Worm (Caenorhabditis elegans): ENCODE data around the gene inx-18.

- TF ChIP-seq aha-1 (tag; optimal IDR thresholded peaks at IDR 0.05) (no peak), mep-1 (tag; optimal IDR thresholded peaks at IDR 0.05) (no peak), C04F5.9 (tag; optimal IDR thresholded peaks at IDR 0.05) (no peak), nhr-77 (tag; optimal IDR thresholded peaks at IDR 0.05) (no peak), nhr-76 (tag; optimal IDR thresholded peaks at IDR 0.05) (no peak), C34B4.2 (tag; optimal IDR thresholded peaks at IDR 0.05) (no peak), ets-5 (GFP tag; IDR thresholded peaks at IDR 0.05) (no peak), nhr-47 (tag; optimal IDR thresholded peaks at IDR 0.05) (no peak), fkh-10 (GFP tag; optimal IDR thresholded peaks at IDR 0.05) (no peak), zag-1 (tag; optimal IDR thresholded peaks at IDR 0.05) (no peak), efl-1 (optimal IDR thresholded peaks at IDR 0.05) (no peak), efl-1 (GFP tag; optimal IDR thresholded peaks at IDR 0.05 in 1 of 2) (no peak), mdl-1 (tag; optimal IDR thresholded peaks at IDR 0.05) (no peak)
These were observed 7.0 kb downstream of the inx-18 start for ce11 chrIV:613155-613554.
